Fruit fly (Drosophila melanogaster) Kc167 (cell line): ENCODE results near the gene Nmdar1.

Source experiments
- Myc ChIP-seq: fragments of >200 bp; optimal IDR thresholded peaks from 2 replicates; lab custom pipeline; 2017; ENCODE audit warnings: missing external identifiers
- Sin3A ChIP-seq: fragments of >200 bp; optimal IDR thresholded peaks from 2 replicates; lab custom pipeline; 2018; ENCODE audit warnings: missing external identifiers
- h ChIP-seq: fragments of >200 bp; optimal IDR thresholded peaks from 3 replicates; lab custom pipeline; 2018; ENCODE audit warnings: missing external identifiers
- insv ChIP-seq: fragments of >200 bp; optimal IDR thresholded peaks from 3 replicates; lab custom pipeline; 2018; ENCODE audit warnings: missing external identifiers
- psq ChIP-seq: fragments of >200 bp; optimal IDR thresholded peaks from 2 replicates; lab custom pipeline; 2017; ENCODE audit warnings: missing external identifiers

- TF ChIP-seq insv (lab: Kevin White, UChicago) (no peak), psq (lab: Kevin White, UChicago) (no peak), Sin3A (lab: Kevin White, UChicago) (no peak), Myc (lab: Kevin White, UChicago) (no peak), h (lab: Kevin White, UChicago) (no peak)
Measured at dm6 chr3R:5565623-5566022, 42.5 kb upstream of the Nmdar1 start.
